Worm (Caenorhabditis elegans) whole organism, mixed stage, embryonic: Measurements from ENCODE around the gene C34C6.3.

Experiments
- M03D4.4 ChIP-seq: sonication (generic microtip); optimal IDR thresholded peaks from 2 replicates; lab custom pipeline; 2017; ENCODE audit warnings: mild to moderate bottlenecking, missing genetic modification characterization, missing compliant biosample characterization
- bed-3 ChIP-seq: fragments of 200-800 bp; sonication (Bioruptor generic); optimal IDR thresholded peaks from 3 replicates; lab custom pipeline; 2018; ENCODE audit warnings: mild to moderate bottlenecking, missing genetic modification characterization, moderate library complexity, missing compliant biosample characterization
- blmp-1 ChIP-seq: fragments of 150-350 bp; optimal IDR thresholded peaks from 2 replicates; lab custom pipeline; 2014; ENCODE audit warnings: missing biosample characterization, missing genetic modification characterization
- ceh-39 ChIP-seq: fragments of 150-350 bp; optimal IDR thresholded peaks from 2 replicates; lab custom pipeline; 2014; ENCODE audit warnings: missing biosample characterization, missing genetic modification characterization
- ceh-83 ChIP-seq: fragments of 200-800 bp; sonication (Bioruptor generic); optimal IDR thresholded peaks from 2 replicates; lab custom pipeline; 2018; ENCODE audit warnings: mild to moderate bottlenecking, missing genetic modification characterization, missing compliant biosample characterization
- cnd-1 ChIP-seq: fragments of 200-800 bp; sonication (Bioruptor generic); optimal IDR thresholded peaks from 2 replicates; lab custom pipeline; 2018; ENCODE audit warnings: mild to moderate bottlenecking, missing genetic modification characterization, missing compliant biosample characterization
- drap-1 ChIP-seq: fragments of 200-800 bp; sonication (Bioruptor generic); optimal IDR thresholded peaks from 3 replicates; lab custom pipeline; 2018; ENCODE audit warnings: mild to moderate bottlenecking, missing genetic modification characterization, missing compliant biosample characterization
- elt-1 ChIP-seq: sonication (generic microtip); optimal IDR thresholded peaks from 2 replicates; lab custom pipeline; 2017; ENCODE audit warnings: missing genetic modification characterization, mild to moderate bottlenecking, missing compliant biosample characterization, antibody characterized with exemption, moderate library complexity, borderline replicate concordance; ENCODE audit not compliant: insufficient read depth
- elt-3 ChIP-seq: fragments of 150-350 bp; optimal IDR thresholded peaks from 2 replicates; lab custom pipeline; 2014; ENCODE audit warnings: missing biosample characterization, missing genetic modification characterization
- flh-1 ChIP-seq: fragments of 200-800 bp; sonication (Bioruptor generic); optimal IDR thresholded peaks from 2 replicates; lab custom pipeline; 2018; ENCODE audit warnings: mild to moderate bottlenecking, missing genetic modification characterization, moderate library complexity, missing compliant biosample characterization
- ham-2 ChIP-seq: fragments of 200-800 bp; sonication (Bioruptor generic); optimal IDR thresholded peaks from 2 replicates; lab custom pipeline; 2018; ENCODE audit warnings: mild to moderate bottlenecking, missing genetic modification characterization, missing compliant biosample characterization
- lin-13 ChIP-seq: fragments of 150-350 bp; optimal IDR thresholded peaks from 2 replicates; lab custom pipeline; 2014; ENCODE audit warnings: missing biosample characterization, missing genetic modification characterization
- lin-32 ChIP-seq: fragments of 200-800 bp; sonication (Bioruptor generic); optimal IDR thresholded peaks from 2 replicates; lab custom pipeline; 2018; ENCODE audit warnings: mild to moderate bottlenecking, missing genetic modification characterization, missing compliant biosample characterization
- lsy-2 ChIP-seq: fragments of 150-350 bp; optimal IDR thresholded peaks from 2 replicates; lab custom pipeline; 2014; ENCODE audit warnings: missing biosample characterization, missing genetic modification characterization
- mab-5 ChIP-seq: fragments of 150-350 bp; optimal IDR thresholded peaks from 2 replicates; lab custom pipeline; 2014; ENCODE audit warnings: missing biosample characterization, missing genetic modification characterization
- nhr-12 ChIP-seq: fragments of 150-350 bp; optimal IDR thresholded peaks from 2 replicates; lab custom pipeline; 2014; ENCODE audit warnings: missing biosample characterization, missing genetic modification characterization
- nhr-28 ChIP-seq: fragments of 150-350 bp; optimal IDR thresholded peaks from 2 replicates; lab custom pipeline; 2014; ENCODE audit warnings: missing biosample characterization, missing genetic modification characterization
- nhr-76 ChIP-seq: sonication (generic microtip); optimal IDR thresholded peaks from 2 replicates; lab custom pipeline; 2017; ENCODE audit warnings: missing biosample characterization, missing genetic modification characterization
- pha-4 ChIP-seq: fragments of 150-350 bp; optimal IDR thresholded peaks from 2 replicates; lab custom pipeline; 2018; ENCODE audit warnings: missing biosample characterization, missing genetic modification reagents, missing genetic modification characterization
- snpc-4 ChIP-seq: fragments of 150-350 bp; optimal IDR thresholded peaks from 2 replicates; lab custom pipeline; 2014; ENCODE audit warnings: missing biosample characterization, missing genetic modification characterization
- tbx-8 ChIP-seq: fragments of 200-800 bp; sonication (Bioruptor generic); optimal IDR thresholded peaks from 2 replicates; lab custom pipeline; 2018; ENCODE audit warnings: mild to moderate bottlenecking, missing genetic modification characterization, moderate library complexity, missing compliant biosample characterization
- unc-62 ChIP-seq: fragments of 150-350 bp; optimal IDR thresholded peaks from 2 replicates; lab custom pipeline; 2014; ENCODE audit warnings: missing biosample characterization, missing genetic modification reagents, missing genetic modification characterization
- zip-8 ChIP-seq: fragments of 150-350 bp; optimal IDR thresholded peaks from 2 replicates; lab custom pipeline; 2014; ENCODE audit warnings: missing biosample characterization, missing genetic modification characterization
- ztf-11 ChIP-seq: fragments of 150-350 bp; optimal IDR thresholded peaks from 2 replicates; lab custom pipeline; 2014; ENCODE audit warnings: missing biosample characterization, missing genetic modification characterization

C34C6.3 gene

ce11 chrII:8721955-8722524 is 30.3 kb downstream of the C34C6.3 start, which contains the start of gene trcs-2:
Gene trcs-2 (plus strand): TSS chrII:8722474.
- TF ChIP-seq nhr-76 (tag; lab: Kevin White, UChicago) (no peak), ceh-39 (tag; lab: Kevin White, UChicago) (no peak), ceh-83 (no peak), drap-1 (no peak), lsy-2 (no peak), nhr-12 (tag; lab: Kevin White, UChicago) (no peak), lin-32 (GFP tag; lab: Kevin White, UChicago) (no peak), bed-3 (GFP tag; lab: Kevin White, UChicago) (no peak), unc-62 (GFP tag; lab: Kevin White, UChicago) (no peak), nhr-28 (tag; lab: Kevin White, UChicago) (no peak), ham-2 (no peak), elt-1 (tag; lab: Kevin White, UChicago) (no peak), snpc-4 (tag; lab: Kevin White, UChicago) (no peak), mab-5 (tag; lab: Kevin White, UChicago) (no peak), ztf-11 (tag; lab: Kevin White, UChicago) (no peak), zip-8 (tag; lab: Kevin White, UChicago) (no peak), pha-4 (tag; lab: Kevin White, UChicago) (no peak)

ce11 chrII:8726700-8727099 is 35.0 kb downstream of the C34C6.3 start, which contains the start of gene T01B7.9:
Gene T01B7.9 (minus strand): TSS chrII:8726800.
- TF ChIP-seq M03D4.4 (tag; lab: Kevin White, UChicago): no peak
- no peak for TF ChIP-seq lin-13 (tag; lab: Kevin White, UChicago)
- no peak for TF ChIP-seq tbx-8 (GFP tag; lab: Kevin White, UChicago)

- TF ChIP-seq drap-1: no peak
- TF ChIP-seq M03D4.4 (tag; lab: Kevin White, UChicago): no peak
- TF ChIP-seq blmp-1 (tag; lab: Kevin White, UChicago): no peak
- no peak for TF ChIP-seq elt-3 (tag; lab: Kevin White, UChicago)
- TF ChIP-seq pha-4 (tag; lab: Kevin White, UChicago): no peak
Measured at ce11 chrII:8730281-8730680, 38.6 kb downstream of the C34C6.3 start.

- TF ChIP-seq flh-1 (GFP tag; lab: Kevin White, UChicago): no peak
- TF ChIP-seq pha-4 (tag; lab: Kevin White, UChicago): peak; percentile 86
- TF ChIP-seq drap-1: no peak
- peak; percentile 83 for TF ChIP-seq zip-8 (tag; lab: Kevin White, UChicago)
Measured at ce11 chrII:8730960-8731693, 39.4 kb downstream of the C34C6.3 start.

ce11 chrII:8731736-8732229 is 40.1 kb downstream of the C34C6.3 start:
- peak; percentile 96 for TF ChIP-seq pha-4 (tag; lab: Kevin White, UChicago)
- no peak for TF ChIP-seq elt-1 (tag; lab: Kevin White, UChicago)

ce11 chrII:8732339-8733100 is 40.8 kb downstream of the C34C6.3 start, which contains the start of gene rol-6:
Gene rol-6 (plus strand): TSS chrII:8733050.
- no peak for TF ChIP-seq bed-3 (GFP tag; lab: Kevin White, UChicago)
- TF ChIP-seq pha-4 (tag; lab: Kevin White, UChicago): peak; percentile 96

- TF ChIP-seq pha-4 (tag; lab: Kevin White, UChicago) (peak; percentile 44), ham-2 (no peak), cnd-1 (no peak)
- TF ChIP-seq, all 35 proteins: peak for 1
Measured at ce11 chrII:8733627-8734026, 41.9 kb downstream of the C34C6.3 start.
